Fruit fly (Drosophila melanogaster): Measurements from ENCODE around the gene CG5895.

Gene CG5895

DNA sequence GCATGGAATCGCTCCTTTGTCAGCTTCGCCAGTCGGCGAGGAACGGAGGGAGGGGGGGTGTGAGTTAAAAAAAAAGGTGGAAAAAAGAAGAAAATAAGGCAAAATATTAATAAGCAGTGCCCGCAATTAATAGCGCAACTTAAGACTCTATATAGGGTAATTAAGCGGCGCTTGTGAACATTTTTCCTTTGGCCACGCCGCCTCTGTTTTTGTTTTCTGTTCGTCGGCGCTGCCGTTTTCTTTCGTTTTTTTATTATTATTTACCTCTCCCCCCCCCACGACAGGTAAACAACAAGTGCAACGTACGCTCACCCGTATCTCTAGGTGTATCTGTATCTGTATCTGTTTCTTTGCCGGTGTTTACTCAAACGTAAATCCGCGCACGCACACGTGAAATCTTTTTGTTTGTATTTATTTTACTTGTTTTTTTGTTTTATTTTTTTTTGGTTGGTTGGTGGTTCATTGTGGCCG, 8.1 kb upstream of the CG5895 start (continued):
- no peak for TF ChIP-seq luna (GFP tag; optimal IDR thresholded peaks at IDR 0.05)
- TF ChIP-seq CG2202 (tag; optimal IDR thresholded peaks at IDR 0.05), result peak; percentile 69
- no peak for TF ChIP-seq fu2 (GFP tag; optimal IDR thresholded peaks at IDR 0.05)
- TF ChIP-seq corto (GFP tag; optimal IDR thresholded peaks at IDR 0.05), result no peak
- peak; percentile 53 for TF ChIP-seq CG2678 (tag; optimal IDR thresholded peaks at IDR 0.05)
- TF ChIP-seq CG30020 (tag; optimal IDR thresholded peaks at IDR 0.05), result no peak
- TF ChIP-seq CG17912 (GFP tag; optimal IDR thresholded peaks at IDR 0.05), result no peak
- no peak for TF ChIP-seq BEAF-32 (GFP tag; optimal IDR thresholded peaks at IDR 0.05)
- TF ChIP-seq B-H2 (GFP tag; optimal IDR thresholded peaks at IDR 0.05), result no peak
- TF ChIP-seq CG2129 (GFP tag; IDR thresholded peaks at IDR 0.05; ENCODE audit: partially characterized antibody), result no peak
- no peak for TF ChIP-seq CG18476 (GFP tag; optimal IDR thresholded peaks at IDR 0.05)
- peak; percentile 47 for TF ChIP-seq CG8944 (GFP tag; optimal IDR thresholded peaks at IDR 0.05)
- no peak for TF ChIP-seq Poxn (GFP tag; IDR thresholded peaks at IDR 0.05)
- peak; percentile 24 for TF ChIP-seq run (tag; optimal IDR thresholded peaks at IDR 0.05)
- peak; percentile 13 for TF ChIP-seq scrt (GFP tag; optimal IDR thresholded peaks at IDR 0.05)
- TF ChIP-seq dmrt11E (tag; optimal IDR thresholded peaks at IDR 0.05), result peak; percentile 43
- TF ChIP-seq CG16813 (GFP tag; IDR thresholded peaks at IDR 0.05; ENCODE audit: partially characterized antibody), result no peak
- peak; percentile 50 for TF ChIP-seq CG3407 (GFP tag; optimal IDR thresholded peaks at IDR 0.05)
- peak; percentile 12 for TF ChIP-seq wek (GFP tag; optimal IDR thresholded peaks at IDR 0.05)
- TF ChIP-seq YL-1 (GFP tag; optimal IDR thresholded peaks at IDR 0.05), result peak; percentile 39
- TF ChIP-seq CG32767 (GFP tag; IDR thresholded peaks at IDR 0.05), result 0 out of 2 replicates have a peak, but pooled peaks have one; percentile 18
- TF ChIP-seq CG5180 (GFP tag; optimal IDR thresholded peaks at IDR 0.05), result peak; percentile 64
- TF ChIP-seq ash1 (GFP tag; optimal IDR thresholded peaks at IDR 0.05), result no peak
- TF ChIP-seq fd96Cb (tag; optimal IDR thresholded peaks at IDR 0.05), result peak; percentile 2
- TF ChIP-seq crol (GFP tag; IDR thresholded peaks at IDR 0.05), result peak; percentile 74
- TF ChIP-seq CG7271 (tag; optimal IDR thresholded peaks at IDR 0.05), result peak; percentile 17
- TF ChIP-seq lab (GFP tag; optimal IDR thresholded peaks at IDR 0.05), result peak; percentile 71
- no peak for TF ChIP-seq bbx (GFP tag; IDR thresholded peaks at IDR 0.05; ENCODE audit: partially characterized antibody)
- TF ChIP-seq CG14050 (GFP tag; IDR thresholded peaks at IDR 0.05), result 0 out of 3 replicates have a peak, but pooled peaks have one; percentile 14
- TF ChIP-seq CHES-1-like (GFP tag; optimal IDR thresholded peaks at IDR 0.05), result peak; percentile 30
- peak; percentile 4 for TF ChIP-seq zfh2 (GFP tag; optimal IDR thresholded peaks at IDR 0.05)
- peak; percentile 0 for TF ChIP-seq nmo (GFP tag; optimal IDR thresholded peaks at IDR 0.05)
- TF ChIP-seq chif (GFP tag; optimal IDR thresholded peaks at IDR 0.05), result peak in 1 of 2 experiments; percentile 34
- TF ChIP-seq CG9727 (GFP tag; optimal IDR thresholded peaks at IDR 0.05), result peak; percentile 64
- no peak for TF ChIP-seq nerfin-2 (GFP tag; IDR thresholded peaks at IDR 0.05; ENCODE audit: partially characterized antibody)
- TF ChIP-seq Spps (tag; optimal IDR thresholded peaks at IDR 0.05), result peak; percentile 8
- peak; percentile 41 for TF ChIP-seq Sry-β (GFP tag; optimal IDR thresholded peaks at IDR 0.05)
- peak; percentile 78 for TF ChIP-seq CG6813 (GFP tag; optimal IDR thresholded peaks at IDR 0.05)
- peak; percentile 39; the same call in 1 of the 2 replicates for TF ChIP-seq CG32772 (GFP tag; IDR thresholded peaks at IDR 0.05)
- TF ChIP-seq tup (GFP tag; optimal IDR thresholded peaks at IDR 0.05), result no peak
- TF ChIP-seq salm (tag; optimal IDR thresholded peaks at IDR 0.05), result no peak
- no peak for TF ChIP-seq eve (GFP tag; optimal IDR thresholded peaks at IDR 0.05)
- no peak for TF ChIP-seq toy (GFP tag; IDR thresholded peaks at IDR 0.05)
- TF ChIP-seq CG15269 (tag; optimal IDR thresholded peaks at IDR 0.05), result peak; percentile 38
- TF ChIP-seq dpn (GFP tag; optimal IDR thresholded peaks at IDR 0.05), result peak in 1 of 2 experiments; percentile 56
- no peak for TF ChIP-seq Bdp1 (GFP tag; optimal IDR thresholded peaks at IDR 0.05)
- TF ChIP-seq CG31441 (GFP tag; IDR thresholded peaks at IDR 0.05), result peak; percentile 40; the same call in 1 of the 2 replicates
- no peak for TF ChIP-seq gcm (GFP tag; optimal IDR thresholded peaks at IDR 0.05)
- no peak for TF ChIP-seq Doc2 (GFP tag; IDR thresholded peaks at IDR 0.05)
